Fruit fly (Drosophila melanogaster) S2 (cell line): Measurements from ENCODE around the gene ATPsynD.

Experiments used
- CG8478 ChIP-seq: fragments of >200 bp; optimal IDR thresholded peaks from 2 replicates; lab custom pipeline; 2018
- CTCF ChIP-seq, 2 experiments: fragments of >200 bp; optimal IDR thresholded peaks; 2 replicates each; lab custom pipeline; 2018

- TF ChIP-seq CTCF (optimal IDR thresholded peaks at IDR 0.05; lab: Kevin White, UChicago) (no peak), CG8478 (no peak)
These were observed 1.5 kb upstream of the ATPsynD start for dm6 chr3R:19093127-19093812.
